Fruit fly (Drosophila melanogaster): ENCODE measurements around the gene Alg10.

Gene Alg10

DNA sequence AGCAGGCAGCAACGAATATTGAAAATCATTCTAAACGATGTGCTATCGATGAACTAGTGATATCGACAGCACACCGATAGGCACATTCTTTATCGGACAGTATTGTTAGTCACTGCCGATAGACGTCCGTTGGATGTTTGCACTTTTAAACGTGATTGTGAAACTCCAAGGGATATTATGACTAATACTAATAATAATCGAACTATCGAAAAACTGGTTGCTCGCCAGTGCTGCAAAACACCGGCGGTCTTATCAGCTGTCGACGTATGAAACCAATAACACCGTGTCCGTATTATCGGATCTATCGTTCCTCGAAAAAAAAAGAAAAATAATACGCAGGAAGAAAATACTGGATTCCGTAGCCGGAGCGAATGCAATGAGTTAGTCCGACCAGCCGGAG lies 45.7 kb downstream of the Alg10 start, which contains the start of the genes Ube3a and CG7600 (continued):
- TF ChIP-seq CG13624 (GFP tag; optimal IDR thresholded peaks at IDR 0.05) (peak; percentile 81), CG6791 (GFP tag; IDR thresholded peaks at IDR 0.05; ENCODE audit: partially characterized antibody) (peak; percentile 100), en (GFP tag; optimal IDR thresholded peaks at IDR 0.05) (no peak), gce (GFP tag; IDR thresholded peaks at IDR 0.05) (no peak), CG12299 (tag; optimal IDR thresholded peaks at IDR 0.05) (peak; percentile 42), CG9215 (GFP tag; IDR thresholded peaks at IDR 0.05) (no peak), CG10147 (GFP tag; optimal IDR thresholded peaks at IDR 0.05) (peak; percentile 39), CG31224 (GFP tag; IDR thresholded peaks at IDR 0.05) (no peak), onecut (GFP tag; IDR thresholded peaks at IDR 0.05) (peak; percentile 55; the same call in 1 of the 2 replicates), gsb (GFP tag; IDR thresholded peaks at IDR 0.05) (no peak), mld (GFP tag; IDR thresholded peaks at IDR 0.05; ENCODE audit: partially characterized antibody) (peak; percentile 100), nerfin-2 (GFP tag; IDR thresholded peaks at IDR 0.05; ENCODE audit: partially characterized antibody) (peak; percentile 100), chm (GFP tag; IDR thresholded peaks at IDR 0.05) (peak; percentile 51), Meics (GFP tag; optimal IDR thresholded peaks at IDR 0.05) (no peak), CG33213 (GFP tag; optimal IDR thresholded peaks at IDR 0.05) (peak; percentile 31), Side (GFP tag; optimal IDR thresholded peaks at IDR 0.05) (peak; percentile 61), fd3F (GFP tag; optimal IDR thresholded peaks at IDR 0.05) (no peak), hbn (GFP tag; IDR thresholded peaks at IDR 0.05; ENCODE audit: partially characterized antibody) (peak; percentile 99), CG2116 (GFP tag; optimal IDR thresholded peaks at IDR 0.05) (peak; percentile 94), ewg (GFP tag; optimal IDR thresholded peaks at IDR 0.05) (no peak), br (optimal IDR thresholded peaks at IDR 0.05) (no peak), Sry-β (GFP tag; optimal IDR thresholded peaks at IDR 0.05) (no peak), CG5180 (GFP tag; optimal IDR thresholded peaks at IDR 0.05) (no peak), CG32532 (GFP tag; IDR thresholded peaks at IDR 0.05) (no peak), Dp (GFP tag; optimal IDR thresholded peaks at IDR 0.05) (peak; percentile 68), Ptx1 (GFP tag; IDR thresholded peaks at IDR 0.05) (no peak; the same call in 1 of the 2 replicates), Atf6 (GFP tag; IDR thresholded peaks at IDR 0.05) (peak; percentile 36; the same call in 1 of the 2 replicates), CG7928 (GFP tag; optimal IDR thresholded peaks at IDR 0.05) (peak; percentile 5), gcm2 (GFP tag; optimal IDR thresholded peaks at IDR 0.05) (no peak), ase (GFP tag; IDR thresholded peaks at IDR 0.05) (no peak; the same call in 2 of the 3 replicates), D (optimal IDR thresholded peaks at IDR 0.05) (no peak), D (GFP tag; optimal IDR thresholded peaks at IDR 0.05) (no peak), E2f2 (GFP tag; IDR thresholded peaks at IDR 0.05) (peak; percentile 67), sob (GFP tag; IDR thresholded peaks at IDR 0.05) (peak; percentile 68), CoRest (tag; optimal IDR thresholded peaks at IDR 0.05) (peak; percentile 49), h (optimal IDR thresholded peaks at IDR 0.05) (no peak), trem (tag; optimal IDR thresholded peaks at IDR 0.05) (peak; percentile 88), CG3726 (GFP tag; IDR thresholded peaks at IDR 0.05) (no peak), CG5953 (GFP tag; IDR thresholded peaks at IDR 0.05) (no peak), org-1 (GFP tag; optimal IDR thresholded peaks at IDR 0.05) (no peak), D19A (tag; optimal IDR thresholded peaks at IDR 0.05) (no peak), dpn (GFP tag; optimal IDR thresholded peaks at IDR 0.05) (peak; percentile 43 to 56), CG14050 (GFP tag; IDR thresholded peaks at IDR 0.05) (no peak), corto (GFP tag; optimal IDR thresholded peaks at IDR 0.05) (no peak), eve (GFP tag; optimal IDR thresholded peaks at IDR 0.05) (no peak)

All from whole organism, embryonic.